Worm (Caenorhabditis elegans): ENCODE results near the gene phf-10.

- TF ChIP-seq nhr-11 (tag; optimal IDR thresholded peaks at IDR 0.05): no peak
- TF ChIP-seq daf-19 (GFP tag; conservative IDR thresholded peaks at IDR 0.05): no peak
These were observed 27.4 kb downstream of the phf-10 start for ce11 chrV:283953-284352.

Data from whole organism, L4 larva.